Fruit fly (Drosophila melanogaster): ENCODE measurements around the gene if.
A peak's percentile ranks its signal among the peaks of the same experiment; 100 is the strongest.

The if gene

dm6 chrX:16751579-16752156 lies 31.6 kb downstream of the if start, which contains the start of gene goe (continued):
- TF ChIP-seq sc (optimal IDR thresholded peaks at IDR 0.05): no peak
- peak; percentile 55 for TF ChIP-seq sc (GFP tag; optimal IDR thresholded peaks at IDR 0.05)
- peak; percentile 73 for TF ChIP-seq lmd (GFP tag; IDR thresholded peaks at IDR 0.05)
- TF ChIP-seq nom (GFP tag; optimal IDR thresholded peaks at IDR 0.05): no peak
- TF ChIP-seq h (optimal IDR thresholded peaks at IDR 0.05): no peak
- TF ChIP-seq CG42726 (GFP tag; IDR thresholded peaks at IDR 0.05; ENCODE audit: partially characterized antibody): peak; percentile 95
- peak; percentile 68 for TF ChIP-seq eyg (GFP tag; optimal IDR thresholded peaks at IDR 0.05)
- peak; percentile 31 for TF ChIP-seq CG17802 (tag; optimal IDR thresholded peaks at IDR 0.05)
- TF ChIP-seq Dip2 (GFP tag; IDR thresholded peaks at IDR 0.05): no peak
- peak; percentile 72 for TF ChIP-seq Fer3 (tag; optimal IDR thresholded peaks at IDR 0.05)
- peak; percentile 73 for TF ChIP-seq CG13296 (GFP tag; optimal IDR thresholded peaks at IDR 0.05)
- TF ChIP-seq Rfx (GFP tag; IDR thresholded peaks at IDR 0.05): peak; percentile 91
- peak; percentile 60; the same call in 1 of the 2 replicates for TF ChIP-seq CG17612 (GFP tag; IDR thresholded peaks at IDR 0.05)
- peak; percentile 39 for TF ChIP-seq CG8281 (tag; optimal IDR thresholded peaks at IDR 0.05)
- TF ChIP-seq yki (optimal IDR thresholded peaks at IDR 0.05): no peak
- peak; percentile 68 for TF ChIP-seq dmrt11E (tag; optimal IDR thresholded peaks at IDR 0.05)
- TF ChIP-seq CG30020 (tag; optimal IDR thresholded peaks at IDR 0.05): peak; percentile 38
- TF ChIP-seq onecut (GFP tag; IDR thresholded peaks at IDR 0.05): peak; percentile 50
- TF ChIP-seq Lim3 (GFP tag; IDR thresholded peaks at IDR 0.05): no peak
- peak; percentile 67 for TF ChIP-seq ap (GFP tag; IDR thresholded peaks at IDR 0.05)
- TF ChIP-seq CG8089 (GFP tag; optimal IDR thresholded peaks at IDR 0.05): peak; percentile 62
- TF ChIP-seq mld (GFP tag; IDR thresholded peaks at IDR 0.05; ENCODE audit: partially characterized antibody): peak; percentile 65; the same call in 1 of the 3 replicates
- TF ChIP-seq gce (GFP tag; IDR thresholded peaks at IDR 0.05): peak; percentile 66; the same call in 2 of the 3 replicates
- peak; percentile 64 for TF ChIP-seq ems (GFP tag; optimal IDR thresholded peaks at IDR 0.05)
- peak; percentile 73 for TF ChIP-seq CG3065 (GFP tag; optimal IDR thresholded peaks at IDR 0.05)
- TF ChIP-seq Hand (GFP tag; optimal IDR thresholded peaks at IDR 0.05): peak; percentile 52
- peak; percentile 70 for TF ChIP-seq ftz-f1 (GFP tag; optimal IDR thresholded peaks at IDR 0.05)
- peak; percentile 11 for TF ChIP-seq kah (GFP tag; optimal IDR thresholded peaks at IDR 0.05)
- TF ChIP-seq H2.0 (GFP tag; IDR thresholded peaks at IDR 0.05): peak; percentile 78
- peak; percentile 81 for TF ChIP-seq bab2 (GFP tag; optimal IDR thresholded peaks at IDR 0.05)
- TF ChIP-seq CG18619 (GFP tag; optimal IDR thresholded peaks at IDR 0.05): peak; percentile 85
- peak; percentile 6 for TF ChIP-seq CG1529 (GFP tag; optimal IDR thresholded peaks at IDR 0.05)
- no peak for TF ChIP-seq CG15479 (GFP tag; optimal IDR thresholded peaks at IDR 0.05)
- peak; percentile 65 for TF ChIP-seq CG33557 (GFP tag; optimal IDR thresholded peaks at IDR 0.05)
- peak; percentile 30 for TF ChIP-seq CG8924 (tag; optimal IDR thresholded peaks at IDR 0.05)
- peak; percentile 95 for TF ChIP-seq Lhr (GFP tag; optimal IDR thresholded peaks at IDR 0.05)
- peak; percentile 42 for TF ChIP-seq Hmx (GFP tag; optimal IDR thresholded peaks at IDR 0.05)
- TF ChIP-seq CG1024 (GFP tag; IDR thresholded peaks at IDR 0.05): peak; percentile 57
- TF ChIP-seq CG6654 (GFP tag; optimal IDR thresholded peaks at IDR 0.05): no peak
- TF ChIP-seq CG18476 (GFP tag; optimal IDR thresholded peaks at IDR 0.05): no peak
- TF ChIP-seq CG11695 (GFP tag; IDR thresholded peaks at IDR 0.05): peak; percentile 29; the same call in 1 of the 3 replicates
- peak; percentile 73 for TF ChIP-seq ewg (GFP tag; optimal IDR thresholded peaks at IDR 0.05)
- peak; percentile 49 for TF ChIP-seq Jarid2 (GFP tag; optimal IDR thresholded peaks at IDR 0.05)
- peak; percentile 84 for TF ChIP-seq CG9817 (tag; optimal IDR thresholded peaks at IDR 0.05)
- no peak for TF ChIP-seq CG7745 (tag; optimal IDR thresholded peaks at IDR 0.05)
- TF ChIP-seq corto (GFP tag; optimal IDR thresholded peaks at IDR 0.05): peak; percentile 41
- peak; percentile 74 for TF ChIP-seq Atf3 (GFP tag; optimal IDR thresholded peaks at IDR 0.05)
- no peak for TF ChIP-seq CG10565 (GFP tag; optimal IDR thresholded peaks at IDR 0.05)
- peak; percentile 67 for TF ChIP-seq Hr3 (GFP tag; optimal IDR thresholded peaks at IDR 0.05)
- peak; percentile 77 for TF ChIP-seq Fer1 (GFP tag; optimal IDR thresholded peaks at IDR 0.05)
- TF ChIP-seq esg (GFP tag; conservative IDR thresholded peaks at IDR 0.05): peak; percentile 24; the same call in 1 of the 2 replicates
